Fruit fly (Drosophila melanogaster): Measurements from ENCODE around the gene CG5895.

CG5895 gene

DNA sequence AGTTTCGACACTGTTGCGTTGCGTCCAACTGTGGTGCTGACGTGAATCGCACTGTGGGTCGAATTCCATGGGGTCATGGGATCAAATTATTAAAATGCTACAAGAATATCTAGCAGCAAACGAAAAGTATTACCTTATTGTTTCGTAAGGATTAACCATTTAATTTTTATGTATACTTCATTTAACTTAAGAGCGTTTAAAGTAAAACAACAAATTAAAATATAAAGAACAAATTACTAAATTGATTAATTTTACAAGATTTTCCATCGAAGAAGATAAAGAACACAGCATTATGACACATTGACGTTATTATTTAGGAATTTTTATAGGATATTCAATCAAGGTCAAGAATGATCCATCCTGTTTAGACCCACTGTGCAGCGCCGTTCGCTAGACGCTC, 18.8 kb downstream of the CG5895 start (continued):
- TF ChIP-seq Deaf1 (tag; optimal IDR thresholded peaks at IDR 0.05) = peak; percentile 33
- no peak for TF ChIP-seq CG17802 (tag; optimal IDR thresholded peaks at IDR 0.05)
- TF ChIP-seq CG33557 (GFP tag; optimal IDR thresholded peaks at IDR 0.05) = no peak
- TF ChIP-seq exex (tag; optimal IDR thresholded peaks at IDR 0.05) = no peak
- TF ChIP-seq CG4360 (GFP tag; IDR thresholded peaks at IDR 0.05) = no peak
- TF ChIP-seq zfh2 (GFP tag; optimal IDR thresholded peaks at IDR 0.05) = no peak
- peak in 1 of 2 experiments; percentile 44 for TF ChIP-seq Hr78 (GFP tag; optimal IDR thresholded peaks at IDR 0.05)
- no peak for TF ChIP-seq CG9797 (GFP tag; optimal IDR thresholded peaks at IDR 0.05)
- TF ChIP-seq slp2 (GFP tag; optimal IDR thresholded peaks at IDR 0.05) = no peak
- no peak for TF ChIP-seq gsb (GFP tag; IDR thresholded peaks at IDR 0.05)
- no peak for TF ChIP-seq CG6791 (GFP tag; IDR thresholded peaks at IDR 0.05; ENCODE audit: partially characterized antibody)
- TF ChIP-seq sima (GFP tag; optimal IDR thresholded peaks at IDR 0.05) = no peak
- no peak for TF ChIP-seq CG13123 (GFP tag; optimal IDR thresholded peaks at IDR 0.05)
- no peak for TF ChIP-seq CG7928 (GFP tag; optimal IDR thresholded peaks at IDR 0.05)
- TF ChIP-seq CG33213 (GFP tag; optimal IDR thresholded peaks at IDR 0.05) = no peak
- no peak for TF ChIP-seq tna (GFP tag; IDR thresholded peaks at IDR 0.05; ENCODE audit: partially characterized antibody)
- TF ChIP-seq CG18619 (GFP tag; optimal IDR thresholded peaks at IDR 0.05) = peak; percentile 42
- TF ChIP-seq CG6175 (GFP tag; IDR thresholded peaks at IDR 0.05) = no peak
- 0 out of 2 replicates have a peak, but pooled peaks have one; percentile 19 for TF ChIP-seq wor (GFP tag; IDR thresholded peaks at IDR 0.05)
- TF ChIP-seq tap (tag; optimal IDR thresholded peaks at IDR 0.05) = no peak
- TF ChIP-seq gt (GFP tag; IDR thresholded peaks at IDR 0.05) = no peak
- no peak for TF ChIP-seq ab (GFP tag; optimal IDR thresholded peaks at IDR 0.05)
- no peak for TF ChIP-seq CG14667 (GFP tag; IDR thresholded peaks at IDR 0.05)
- TF ChIP-seq en (GFP tag; optimal IDR thresholded peaks at IDR 0.05) = no peak
- no peak for TF ChIP-seq CG8944 (GFP tag; optimal IDR thresholded peaks at IDR 0.05)
- no peak for TF ChIP-seq CG12299 (tag; optimal IDR thresholded peaks at IDR 0.05)

dm6 chr3L:16056101-16056891, 21.0 kb downstream of the CG5895 start:
- TF ChIP-seq CG15601 (tag; optimal IDR thresholded peaks at IDR 0.05) (peak; percentile 43), CG1603 (tag; optimal IDR thresholded peaks at IDR 0.05) (peak; percentile 40), CG3281 (GFP tag; optimal IDR thresholded peaks at IDR 0.05) (no peak), wdn (GFP tag; IDR thresholded peaks at IDR 0.05) (no peak), CG8089 (GFP tag; optimal IDR thresholded peaks at IDR 0.05) (no peak), CG10959 (GFP tag; IDR thresholded peaks at IDR 0.05) (0 out of 2 replicates have a peak, but pooled peaks have one; percentile 11), z (GFP tag; IDR thresholded peaks at IDR 0.05) (0 out of 3 replicates have a peak, but pooled peaks have one; percentile 20), lola (GFP tag; optimal IDR thresholded peaks at IDR 0.05) (peak in 1 of 3 experiments; percentile 24), gcm (GFP tag; optimal IDR thresholded peaks at IDR 0.05) (no peak), PHDP (tag; optimal IDR thresholded peaks at IDR 0.05) (peak; percentile 25), Oaz (GFP tag; IDR thresholded peaks at IDR 0.05) (no peak), sd (tag; optimal IDR thresholded peaks at IDR 0.05) (peak; percentile 22), tio (GFP tag; optimal IDR thresholded peaks at IDR 0.05) (peak; percentile 0), gem (tag; optimal IDR thresholded peaks at IDR 0.05) (peak; percentile 50), dmrt11E (tag; optimal IDR thresholded peaks at IDR 0.05) (peak; percentile 57), D19A (tag; optimal IDR thresholded peaks at IDR 0.05) (peak; percentile 8), Rx (GFP tag; IDR thresholded peaks at IDR 0.05) (no peak), Hr78 (GFP tag; optimal IDR thresholded peaks at IDR 0.05) (peak in 1 of 2 experiments; percentile 71), ac (GFP tag; optimal IDR thresholded peaks at IDR 0.05) (peak; percentile 29), CG2202 (tag; optimal IDR thresholded peaks at IDR 0.05) (peak; percentile 58), gce (GFP tag; IDR thresholded peaks at IDR 0.05) (no peak), h (optimal IDR thresholded peaks at IDR 0.05) (no peak), CG17359 (tag; optimal IDR thresholded peaks at IDR 0.05) (peak; percentile 5), Taf1 (GFP tag; IDR thresholded peaks at IDR 0.05) (no peak), CG10543 (GFP tag; optimal IDR thresholded peaks at IDR 0.05) (peak; percentile 31)
